Worm (Caenorhabditis elegans) whole organism, young adult: Measurements from ENCODE around the gene fbxa-113.

Experiments used
- F10E7.11 ChIP-seq: sonication (generic microtip); optimal IDR thresholded peaks from 2 replicates; lab custom pipeline; 2017; ENCODE audit warnings: mild to moderate bottlenecking, missing genetic modification characterization, moderate library complexity, missing compliant biosample characterization
- F23B12.7 ChIP-seq: sonication (generic microtip); optimal IDR thresholded peaks from 2 replicates; lab custom pipeline; 2017; ENCODE audit warnings: missing genetic modification characterization, mild to moderate bottlenecking, missing compliant biosample characterization, antibody characterized with exemption, moderate library complexity; ENCODE audit not compliant: insufficient read depth
- F57C9.4 ChIP-seq: sonication (generic microtip); optimal IDR thresholded peaks from 2 replicates; lab custom pipeline; 2017; ENCODE audit warnings: mild to moderate bottlenecking, missing genetic modification characterization, missing compliant biosample characterization
- K11D2.4 ChIP-seq: fragments of 200-800 bp; sonication (Bioruptor generic); IDR thresholded peaks from 2 replicates; pipeline ENCODE4 v1.3.6; 2022; ENCODE audit warnings: missing genetic modification reagents, missing genetic modification characterization, missing compliant biosample characterization
- K12H6.12 ChIP-seq: fragments of 200-800 bp; sonication (Bioruptor generic); optimal IDR thresholded peaks from 2 replicates; lab custom pipeline; 2018; ENCODE audit warnings: mild to moderate bottlenecking, missing genetic modification characterization, missing compliant biosample characterization
- Y53F4B.3 ChIP-seq: fragments of 200-800 bp; sonication (Bioruptor generic); IDR thresholded peaks from 2 replicates; pipeline ENCODE4 v1.3.6; 2022; ENCODE audit warnings: missing genetic modification reagents, missing genetic modification characterization, missing compliant biosample characterization
- Y79H2A.3 ChIP-seq: fragments of 200-800 bp; sonication (Bioruptor generic); conservative IDR thresholded peaks from 2 replicates; pipeline ENCODE4 v1.3.6; 2022; ENCODE audit warnings: missing genetic modification reagents, missing genetic modification characterization, missing compliant biosample characterization
- attf-5 ChIP-seq: fragments of 200-800 bp; sonication (Bioruptor generic); optimal IDR thresholded peaks from 2 replicates; lab custom pipeline; 2018; ENCODE audit warnings: mild to moderate bottlenecking, missing genetic modification characterization, missing compliant biosample characterization
- cebp-1 ChIP-seq, 2 experiments: fragments of 200-800 bp in 1 of 2; sonication (Bioruptor generic) in 1 of 2; sonication (generic microtip) in 1 of 2; IDR thresholded peaks in 1 of 2; optimal IDR thresholded peaks in 1 of 2; 2 replicates each; pipeline versions ENCODE4 v1.3.6 to Lab custom; 2017 to 2022; ENCODE audit warnings: missing compliant biosample characterization in 2 of 2, missing genetic modification characterization in 2 of 2, mild to moderate bottlenecking in 1 of 2, missing genetic modification reagents in 1 of 2, moderate library complexity in 1 of 2
- ceh-40 ChIP-seq: fragments of 200-800 bp; sonication (Bioruptor generic); IDR thresholded peaks from 2 replicates; pipeline ENCODE4 v1.3.6; 2022; ENCODE audit warnings: missing genetic modification characterization, missing compliant biosample characterization
- ceh-58 ChIP-seq: fragments of 200-800 bp; sonication (Bioruptor generic); IDR thresholded peaks from 2 replicates; pipeline ENCODE4 v1.3.6; 2022; ENCODE audit warnings: missing genetic modification characterization, missing compliant biosample characterization
- efl-1 ChIP-seq: fragments of 150-350 bp; optimal IDR thresholded peaks from 2 replicates; lab custom pipeline; 2014; ENCODE audit warnings: missing biosample characterization, missing genetic modification reagents, missing genetic modification characterization
- ets-4 ChIP-seq: fragments of 200-800 bp; sonication (Bioruptor generic); optimal IDR thresholded peaks from 2 replicates; lab custom pipeline; 2018; ENCODE audit warnings: mild to moderate bottlenecking, missing genetic modification characterization, missing compliant biosample characterization
- fkh-3 ChIP-seq: sonication (generic microtip); optimal IDR thresholded peaks from 2 replicates; lab custom pipeline; 2016; ENCODE audit warnings: mild to moderate bottlenecking, missing genetic modification characterization, missing compliant biosample characterization
- hlh-26 ChIP-seq: fragments of 200-800 bp; sonication (Bioruptor generic); conservative IDR thresholded peaks from 2 replicates; pipeline ENCODE4 v1.3.6; 2022; ENCODE audit warnings: missing genetic modification reagents, missing genetic modification characterization, missing compliant biosample characterization
- hsf-1 ChIP-seq: fragments of 200-800 bp; sonication (Bioruptor generic); IDR thresholded peaks from 2 replicates; pipeline ENCODE4 v1.3.6; 2022; ENCODE audit warnings: missing genetic modification reagents, missing genetic modification characterization, missing compliant biosample characterization
- lin-35 ChIP-seq, 3 experiments: fragments of 150-350 bp in 2 of 3; sonication (generic microtip) in 1 of 3; optimal IDR thresholded peaks; 2 replicates each; lab custom pipeline; 2014 to 2018; ENCODE audit warnings: missing biosample characterization in 3 of 3, missing genetic modification characterization in 3 of 3, missing genetic modification reagents in 3 of 3
- lin-54 ChIP-seq: fragments of 200-800 bp; sonication (Bioruptor generic); optimal IDR thresholded peaks from 2 replicates; lab custom pipeline; 2018; ENCODE audit warnings: mild to moderate bottlenecking, missing genetic modification characterization, missing compliant biosample characterization
- lsl-1 ChIP-seq: fragments of 200-800 bp; sonication (Bioruptor generic); optimal IDR thresholded peaks from 2 replicates; lab custom pipeline; 2018; ENCODE audit warnings: mild to moderate bottlenecking, missing genetic modification characterization, moderate library complexity, missing compliant biosample characterization
- lsy-27 ChIP-seq: sonication (generic microtip); optimal IDR thresholded peaks from 2 replicates; lab custom pipeline; 2017; ENCODE audit warnings: missing genetic modification characterization, mild to moderate bottlenecking, missing compliant biosample characterization, antibody characterized with exemption, missing genotype, borderline replicate concordance; ENCODE audit not compliant: insufficient read depth
- madf-10 ChIP-seq: sonication (generic microtip); optimal IDR thresholded peaks from 2 replicates; lab custom pipeline; 2016; ENCODE audit warnings: mild to moderate bottlenecking, missing genetic modification characterization, missing compliant biosample characterization
- mel-28 ChIP-seq: sonication (generic microtip); optimal IDR thresholded peaks from 2 replicates; lab custom pipeline; 2016; ENCODE audit warnings: borderline replicate concordance, mild to moderate bottlenecking, missing genetic modification characterization, missing compliant biosample characterization
- nfya-2 ChIP-seq: fragments of 200-800 bp; sonication (Bioruptor generic); IDR thresholded peaks from 2 replicates; pipeline ENCODE4 v1.3.6; 2022; ENCODE audit warnings: missing genetic modification reagents, missing genetic modification characterization, missing compliant biosample characterization
- nhr-179 ChIP-seq: sonication (generic microtip); optimal IDR thresholded peaks from 2 replicates; lab custom pipeline; 2016; ENCODE audit warnings: mild to moderate bottlenecking, missing genetic modification characterization, missing compliant biosample characterization
- nhr-80 ChIP-seq: sonication (generic microtip); optimal IDR thresholded peaks from 2 replicates; lab custom pipeline; 2016; ENCODE audit warnings: missing genetic modification characterization, missing compliant biosample characterization
- nhr-90 ChIP-seq: sonication (generic microtip); optimal IDR thresholded peaks from 2 replicates; lab custom pipeline; 2016; ENCODE audit warnings: missing genotype, mild to moderate bottlenecking, missing genetic modification characterization, missing compliant biosample characterization
- pha-4 ChIP-seq: fragments of 150-350 bp; sonication (generic microtip); optimal IDR thresholded peaks from 2 replicates; lab custom pipeline; 2014; ENCODE audit warnings: missing biosample characterization, missing genetic modification reagents, missing genetic modification characterization
- snpc-1.1 ChIP-seq: sonication (generic microtip); optimal IDR thresholded peaks from 2 replicates; lab custom pipeline; 2017; ENCODE audit warnings: missing genetic modification characterization, mild to moderate bottlenecking, missing compliant biosample characterization, antibody characterized with exemption, moderate library complexity, missing genotype, missing genetic modification reagents; ENCODE audit not compliant: insufficient read depth
- snpc-4 ChIP-seq, 5 experiments: fragments of 150-350 bp in 1 of 5; sonication (generic microtip) in 4 of 5; optimal IDR thresholded peaks; 2 replicates each; lab custom pipeline; 2014 to 2018; ENCODE audit warnings: missing genetic modification characterization in 5 of 5, missing biosample characterization in 3 of 5, antibody characterized with exemption in 2 of 5, mild to moderate bottlenecking in 2 of 5, missing compliant biosample characterization in 2 of 5, missing genotype in 2 of 5, moderate library complexity in 2 of 5, missing genetic modification reagents in 1 of 5
- tbp1 ChIP-seq: fragments of 200-800 bp; sonication (Bioruptor generic); optimal IDR thresholded peaks from 2 replicates; lab custom pipeline; 2018; ENCODE audit warnings: mild to moderate bottlenecking, missing genetic modification characterization, missing compliant biosample characterization
- unc-130 ChIP-seq: sonication (generic microtip); optimal IDR thresholded peaks from 2 replicates; lab custom pipeline; 2016; ENCODE audit warnings: missing genetic modification reagents, missing genetic modification characterization, missing compliant biosample characterization
- xnd-1 ChIP-seq: sonication (generic microtip); optimal IDR thresholded peaks from 2 replicates; lab custom pipeline; 2016; ENCODE audit warnings: missing genotype, missing genetic modification reagents, missing genetic modification characterization, missing compliant biosample characterization
- ztf-25 ChIP-seq: fragments of 200-800 bp; sonication (Bioruptor generic); IDR thresholded peaks from 2 replicates; pipeline ENCODE4 v1.3.6; 2022; ENCODE audit warnings: missing genetic modification reagents, missing genetic modification characterization, missing compliant biosample characterization
- ztf-3 ChIP-seq: fragments of 200-800 bp; sonication (Bioruptor generic); optimal IDR thresholded peaks from 2 replicates; lab custom pipeline; 2018; ENCODE audit warnings: mild to moderate bottlenecking, missing genetic modification characterization, missing compliant biosample characterization
- ztf-6 ChIP-seq: fragments of 200-800 bp; sonication (Bioruptor generic); IDR thresholded peaks from 2 replicates; pipeline ENCODE4 v1.3.6; 2022; ENCODE audit warnings: missing genetic modification reagents, missing genetic modification characterization, missing compliant biosample characterization

fbxa-113 gene

DNA sequence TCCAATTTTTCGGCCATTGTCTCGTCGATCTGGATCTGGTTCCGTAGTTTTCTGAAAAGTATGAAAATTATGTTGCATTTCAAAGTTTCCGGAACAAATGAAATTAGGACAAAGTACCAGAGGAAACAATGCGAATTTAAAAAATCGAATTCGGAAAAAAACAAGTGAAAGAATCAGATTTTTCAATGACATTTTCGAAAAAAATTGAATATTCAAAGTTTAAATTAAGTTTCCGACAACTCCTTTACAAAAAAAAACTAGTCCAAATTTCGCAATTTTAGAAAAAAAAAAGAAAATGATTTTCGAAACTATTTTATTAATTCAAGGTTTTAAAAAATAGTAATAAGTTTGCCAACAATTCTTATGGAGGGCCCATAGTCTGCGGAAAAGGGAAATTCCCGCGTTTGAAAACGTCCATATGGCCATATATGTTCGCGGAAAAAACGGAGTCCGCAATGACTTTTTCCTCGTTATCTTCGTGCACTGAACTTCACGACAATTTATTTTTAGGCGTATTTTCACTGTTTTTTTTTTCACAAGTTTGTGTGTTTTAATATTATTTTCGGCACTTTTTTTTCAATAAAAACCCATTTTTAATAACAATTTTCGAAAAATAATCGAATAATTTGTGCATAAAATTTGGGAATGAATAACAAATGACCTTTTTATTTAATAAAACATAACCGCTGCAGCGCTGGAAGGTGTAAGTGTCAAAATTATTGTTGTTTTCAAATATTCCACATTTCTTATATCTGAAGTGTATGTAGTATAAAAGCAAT is 10.9 kb upstream of the fbxa-113 start, which contains the start of the genes fbxa-115 and Y113G7B.27:
fbxa-115 (minus strand) TSS at position 51 of the 779 bp plus-strand sequence.
Y113G7B.27 (plus strand) TSS at position 729 of the 779 bp plus-strand sequence.
- TF ChIP-seq xnd-1 (tag; lab: Kevin White, UChicago) (no peak), hsf-1 (GFP tag; lab: Robert Waterston, UW) (no peak), madf-10 (tag; lab: Kevin White, UChicago) (no peak), mel-28 (no peak), snpc-1.1 (tag; lab: Kevin White, UChicago) (no peak), ztf-6 (GFP tag; lab: Robert Waterston, UW) (no peak), lin-35 (GFP tag; optimal IDR thresholded peaks at IDR 0.05; lab: Kevin White, UChicago) (no peak), nfya-2 (no peak)

- TF ChIP-seq ets-4 (GFP tag; lab: Kevin White, UChicago) (no peak), unc-130 (GFP tag; lab: Kevin White, UChicago) (no peak), cebp-1 (GFP tag; IDR thresholded peaks at IDR 0.05; lab: Robert Waterston, UW) (no peak), cebp-1 (tag; optimal IDR thresholded peaks at IDR 0.05; lab: Kevin White, UChicago) (no peak), K12H6.12 (no peak), ztf-3 (no peak), hlh-26 (GFP tag; lab: Robert Waterston, UW) (no peak)
Observed at ce11 chrV:20195451-20196036, 7.6 kb upstream of the fbxa-113 start, which contains the start of the genes srh-217 and Y113G7B.28. TSS of gene srh-217 (minus strand) at chrV:20195551. TSS of gene Y113G7B.28 (plus strand) at chrV:20195986.

DNA sequence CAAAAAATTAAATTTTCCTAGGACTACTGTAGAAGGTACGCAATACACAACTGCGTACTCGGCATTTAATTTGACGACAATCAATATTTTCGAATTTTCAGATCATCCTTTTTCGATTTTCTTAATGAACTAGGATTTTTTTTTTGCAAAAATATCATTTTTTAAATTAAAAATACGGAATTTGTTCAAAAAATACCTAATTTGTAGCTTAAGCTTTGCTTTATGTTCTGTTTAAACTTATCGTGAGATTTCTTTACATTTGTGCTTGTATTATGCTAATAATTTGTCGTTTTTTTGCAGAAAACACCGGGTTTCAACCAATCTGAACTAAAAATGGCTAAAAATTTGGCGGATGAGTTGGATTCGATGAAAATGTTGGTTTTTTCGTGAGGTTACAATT is 6.5 kb upstream of the fbxa-113 start, which contains the start of gene ftr-1:
ftr-1 (plus strand) TSS at position 301 of the 400 bp plus-strand sequence.
- TF ChIP-seq lsl-1 (peak; percentile 51), F10E7.11 (no peak)
- TF ChIP-seq, all 124 proteins: peak for 1

DNA sequence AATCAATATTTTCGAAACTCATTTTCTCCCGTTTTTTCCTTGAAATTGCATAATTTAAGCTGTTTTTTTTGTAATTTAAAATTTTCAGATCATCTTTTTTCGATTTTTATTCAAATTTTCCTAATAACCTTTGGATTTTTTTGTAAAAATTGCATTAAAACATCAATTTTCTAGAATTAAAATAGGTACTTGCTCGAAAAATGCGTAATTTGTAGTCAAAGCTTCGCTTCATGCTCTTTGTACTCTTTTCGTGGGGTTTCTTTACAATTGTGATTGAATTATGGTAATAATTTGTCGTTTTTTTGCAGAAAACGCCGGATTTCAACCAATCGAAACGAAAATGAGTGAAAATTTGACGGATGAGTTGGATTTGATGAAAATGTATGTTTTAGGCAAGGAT is 4.2 kb upstream of the fbxa-113 start, which contains the start of gene fog-2:
fog-2 (plus strand) TSS at position 301 of the 400 bp plus-strand sequence.
- TF ChIP-seq snpc-4 (GFP tag; optimal IDR thresholded peaks at IDR 0.05; lab: Kevin White, UChicago) (no peak), snpc-4 (tag; optimal IDR thresholded peaks at IDR 0.05; lab: Kevin White, UChicago) (no peak), F23B12.7 (tag; lab: Kevin White, UChicago) (no peak), ets-4 (GFP tag; lab: Kevin White, UChicago) (no peak), F57C9.4 (tag; lab: Kevin White, UChicago) (no peak)

ce11 chrV:20199658-20200057 is 3.5 kb upstream of the fbxa-113 start:
- TF ChIP-seq fkh-3 (tag; lab: Kevin White, UChicago) (no peak), lsy-27 (no peak), Y53F4B.3 (GFP tag; lab: Robert Waterston, UW) (no peak), attf-5 (GFP tag; lab: Kevin White, UChicago) (no peak), pha-4 (no peak), nhr-80 (tag; lab: Kevin White, UChicago) (no peak), ceh-58 (GFP tag; lab: Robert Waterston, UW) (no peak), K11D2.4 (GFP tag; lab: Robert Waterston, UW) (no peak), hlh-26 (GFP tag; lab: Robert Waterston, UW) (no peak), ztf-25 (GFP tag; lab: Robert Waterston, UW) (no peak), nhr-90 (tag; lab: Kevin White, UChicago) (no peak), lin-54 (no peak), Y79H2A.3 (GFP tag; lab: Robert Waterston, UW) (no peak), tbp1 (GFP tag; lab: Kevin White, UChicago) (no peak), nhr-179 (no peak), efl-1 (GFP tag; lab: Kevin White, UChicago) (no peak), ceh-40 (GFP tag; lab: Robert Waterston, UW) (no peak), lin-35 (GFP tag; optimal IDR thresholded peaks at IDR 0.05; lab: Kevin White, UChicago) (no peak)
